Fruit fly (Drosophila melanogaster) whole organism, pupa: ENCODE measurements around the gene Hip14.
A peak's percentile ranks its signal among the peaks of the same experiment; 100 is the strongest.

Source experiments
- CG10348 ChIP-seq: fragments of 200-800 bp; sonication (Bioruptor generic); IDR thresholded peaks from 2 replicates; pipeline ENCODE4 v1.3.6; 2022; ENCODE audit warnings: missing biosample characterization, missing genetic modification characterization
- CG12605 ChIP-seq: fragments of 200-800 bp; sonication (Bioruptor generic); IDR thresholded peaks from 2 replicates; pipeline ENCODE4 v1.3.6; 2022; ENCODE audit warnings: missing biosample characterization, missing genetic modification characterization
- CG13204 ChIP-seq: fragments of 200-800 bp; sonication (Bioruptor generic); optimal IDR thresholded peaks from 2 replicates; lab custom pipeline; 2018; ENCODE audit warnings: missing biosample characterization, mild to moderate bottlenecking, missing genetic modification characterization, moderate library complexity
- CG14655 ChIP-seq: fragments of 200-800 bp; sonication (Bioruptor generic); optimal IDR thresholded peaks from 3 replicates; lab custom pipeline; 2017; ENCODE audit warnings: mild to moderate bottlenecking, missing biosample characterization, missing genetic modification reagents, missing genetic modification characterization
- CG15710 ChIP-seq: fragments of 200-800 bp; sonication (Bioruptor generic); optimal IDR thresholded peaks from 2 replicates; lab custom pipeline; 2018; ENCODE audit warnings: missing biosample characterization, mild to moderate bottlenecking, missing genetic modification characterization, moderate library complexity
- CG17806 ChIP-seq: fragments of 200-800 bp; sonication (Bioruptor generic); optimal IDR thresholded peaks from 2 replicates; lab custom pipeline; 2018; ENCODE audit warnings: missing biosample characterization, mild to moderate bottlenecking, missing genetic modification characterization, moderate library complexity
- CG32121 ChIP-seq: fragments of 200-800 bp; sonication (Bioruptor generic); IDR thresholded peaks from 2 replicates; pipeline ENCODE4 v1.3.6; 2022; ENCODE audit warnings: missing biosample characterization, missing genetic modification characterization
- CG34367 ChIP-seq: fragments of 200-800 bp; sonication (Bioruptor generic); optimal IDR thresholded peaks from 2 replicates; lab custom pipeline; 2018; ENCODE audit warnings: missing biosample characterization, mild to moderate bottlenecking, missing genetic modification characterization
- CG4496 ChIP-seq: fragments of 200-800 bp; sonication (Bioruptor generic); IDR thresholded peaks from 3 replicates; pipeline ENCODE4 v1.3.6; 2022; ENCODE audit warnings: missing biosample characterization, missing genetic modification characterization
- CG8159 ChIP-seq: fragments of 200-800 bp; sonication (Bioruptor generic); optimal IDR thresholded peaks from 3 replicates; lab custom pipeline; 2018; ENCODE audit warnings: missing biosample characterization, mild to moderate bottlenecking, missing genetic modification characterization, moderate library complexity
- CG8301 ChIP-seq: fragments of 200-800 bp; sonication (Bioruptor generic); optimal IDR thresholded peaks from 2 replicates; lab custom pipeline; 2018; ENCODE audit warnings: missing biosample characterization, mild to moderate bottlenecking, missing genetic modification characterization
- CG9948 ChIP-seq: fragments of 200-800 bp; sonication (Bioruptor generic); optimal IDR thresholded peaks from 2 replicates; lab custom pipeline; 2018; ENCODE audit warnings: missing biosample characterization, mild to moderate bottlenecking, missing genetic modification characterization, moderate library complexity
- D1 ChIP-seq: fragments of 200-800 bp; sonication (Bioruptor generic); optimal IDR thresholded peaks from 2 replicates; lab custom pipeline; 2018; ENCODE audit warnings: missing biosample characterization, mild to moderate bottlenecking, missing genetic modification characterization, moderate library complexity
- EcR ChIP-seq: fragments of 200-800 bp; sonication (Bioruptor generic); optimal IDR thresholded peaks from 3 replicates; lab custom pipeline; 2019; ENCODE audit warnings: missing biosample characterization, missing genetic modification characterization, mild to moderate bottlenecking, moderate library complexity, missing genetic modification reagents
- Ets98B ChIP-seq: fragments of 200-800 bp; sonication (Bioruptor generic); IDR thresholded peaks from 2 replicates; pipeline ENCODE4 v1.3.6; 2022; ENCODE audit warnings: missing biosample characterization, missing genetic modification characterization
- Pif1A ChIP-seq: fragments of 200-800 bp; sonication (Bioruptor generic); optimal IDR thresholded peaks from 3 replicates; lab custom pipeline; 2016; ENCODE audit warnings: missing biosample characterization, missing genetic modification characterization
- Pif1B ChIP-seq: fragments of 200-800 bp; sonication (Bioruptor generic); optimal IDR thresholded peaks from 3 replicates; lab custom pipeline; 2016; ENCODE audit warnings: missing biosample characterization, missing genetic modification characterization
- Snoo ChIP-seq: fragments of 200-800 bp; sonication (Bioruptor generic); optimal IDR thresholded peaks from 3 replicates; lab custom pipeline; 2017; ENCODE audit warnings: missing biosample characterization, mild to moderate bottlenecking, missing genetic modification characterization, inconsistent platforms
- fd96Ca ChIP-seq: fragments of 200-800 bp; sonication (Bioruptor generic); IDR thresholded peaks from 3 replicates; pipeline ENCODE4 v1.3.6; 2022; ENCODE audit warnings: missing biosample characterization, missing genetic modification characterization
- gl ChIP-seq: fragments of 200-800 bp; sonication (Bioruptor generic); optimal IDR thresholded peaks from 2 replicates; lab custom pipeline; 2018; ENCODE audit warnings: missing biosample characterization, mild to moderate bottlenecking, missing genetic modification characterization
- rn ChIP-seq: fragments of 200-800 bp; sonication (Bioruptor generic); IDR thresholded peaks from 2 replicates; pipeline ENCODE4 v1.3.6; 2022; ENCODE audit warnings: missing biosample characterization, missing genetic modification characterization

Gene Hip14

dm6 chr3L:16023020-16023648 is 35.1 kb downstream of the Hip14 start, which contains the start of gene Notum:
Gene Notum, plus strand, starts transcription at chr3L:16023480.
- TF ChIP-seq CG12605 (GFP tag; lab: Robert Waterston, UW) (no peak), Ets98B (GFP tag; lab: Robert Waterston, UW) (peak; percentile 19; the same call in 1 of the 2 replicates), CG13204 (GFP tag; lab: Kevin White, UChicago) (peak; percentile 76)

- TF ChIP-seq CG8301 (tag; lab: Kevin White, UChicago) (peak; percentile 50), Snoo (tag; lab: Kevin White, UChicago) (peak; percentile 59), CG32121 (GFP tag; lab: Robert Waterston, UW) (no peak), CG14655 (GFP tag; lab: Kevin White, UChicago) (peak; percentile 58), CG4496 (GFP tag; lab: Robert Waterston, UW) (no peak), fd96Ca (GFP tag; lab: Robert Waterston, UW) (peak; percentile 16; the same call in 1 of the 3 replicates), CG34367 (peak; percentile 42), CG12605 (GFP tag; lab: Robert Waterston, UW) (no peak), gl (tag; lab: Kevin White, UChicago) (no peak), CG13204 (GFP tag; lab: Kevin White, UChicago) (peak; percentile 66), D1 (tag; lab: Kevin White, UChicago) (no peak), CG9948 (tag; lab: Kevin White, UChicago) (peak; percentile 56), CG17806 (tag; lab: Kevin White, UChicago) (peak; percentile 59), Ets98B (GFP tag; lab: Robert Waterston, UW) (no peak), CG15710 (tag; lab: Kevin White, UChicago) (peak; percentile 56), CG8159 (tag; lab: Kevin White, UChicago) (peak; percentile 71), Pif1A (GFP tag; lab: Kevin White, UChicago) (peak; percentile 67), CG10348 (no peak), rn (no peak), Pif1B (GFP tag; lab: Kevin White, UChicago) (peak; percentile 32), EcR (GFP tag; lab: Kevin White, UChicago) (no peak)
Measured at dm6 chr3L:16024276-16025019, 36.4 kb downstream of the Hip14 start.

DNA sequence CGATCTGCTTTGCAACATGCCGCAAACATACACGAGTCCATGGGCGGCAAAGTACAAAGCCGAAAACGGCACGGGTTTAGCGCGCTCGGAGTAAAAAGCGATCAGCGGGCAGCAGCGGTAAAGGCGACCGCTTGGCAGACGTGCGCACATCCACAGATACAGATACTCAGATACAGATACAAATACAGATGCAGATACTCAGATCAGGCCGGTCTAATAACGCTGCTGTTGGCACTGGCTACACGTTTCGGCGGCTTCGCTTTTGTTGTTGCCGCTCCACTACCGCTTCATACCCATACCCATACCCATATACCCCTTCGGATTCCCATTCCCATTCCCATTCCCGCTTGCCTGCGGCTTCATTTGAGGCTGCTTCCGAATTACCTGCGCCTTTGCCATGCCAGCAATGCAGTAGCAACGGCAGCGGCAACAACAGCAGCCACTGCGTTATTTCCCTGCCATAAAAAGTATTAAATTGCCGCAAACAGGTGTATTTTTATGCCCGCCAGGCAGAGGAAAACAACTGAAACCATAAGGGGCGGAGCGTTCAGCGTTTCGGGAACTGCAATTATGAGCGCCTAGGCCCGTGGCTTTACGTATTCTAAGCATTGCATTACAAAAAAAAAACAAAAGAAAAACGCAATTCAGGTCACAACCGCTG is 37.1 kb downstream of the Hip14 start:
- TF ChIP-seq CG13204 (GFP tag; lab: Kevin White, UChicago), result peak; percentile 52
- TF ChIP-seq Pif1A (GFP tag; lab: Kevin White, UChicago), result no peak

DNA sequence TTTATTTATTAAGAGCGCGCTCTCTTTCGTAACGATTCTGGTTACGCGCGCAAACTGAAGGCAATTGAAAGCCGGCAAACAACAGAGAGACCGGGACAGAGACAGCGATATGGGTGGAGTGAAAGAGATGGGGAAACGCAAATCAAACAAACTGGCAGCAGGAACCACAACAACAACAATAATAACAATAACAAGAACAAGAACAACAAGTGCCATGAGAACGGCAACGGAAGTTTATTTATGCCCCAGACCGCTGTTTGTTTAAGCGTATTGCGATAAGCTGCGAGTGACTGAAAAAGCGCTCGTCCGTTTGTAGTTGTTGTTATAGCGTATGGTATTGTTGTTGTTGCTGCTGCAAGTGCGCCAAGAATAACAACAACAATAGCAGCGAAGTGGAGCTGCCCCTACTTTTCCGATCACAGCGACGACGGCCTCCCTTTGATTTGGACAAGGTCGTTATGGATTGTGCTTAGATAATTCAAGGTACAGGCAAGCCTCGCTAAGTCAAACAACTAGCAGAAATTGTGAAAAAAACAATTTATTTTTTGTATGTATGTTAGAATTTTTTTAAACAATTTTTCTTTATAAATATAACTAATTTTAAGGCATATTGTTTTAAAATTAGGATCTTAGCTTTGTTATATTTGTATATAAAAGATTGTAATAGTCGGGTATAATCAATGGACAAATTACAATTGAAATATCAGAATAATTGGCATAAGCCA is 38.2 kb downstream of the Hip14 start:
- peak; percentile 6 for TF ChIP-seq Snoo (tag; lab: Kevin White, UChicago)
- TF ChIP-seq Pif1B (GFP tag; lab: Kevin White, UChicago), result peak; percentile 32
- TF ChIP-seq CG14655 (GFP tag; lab: Kevin White, UChicago), result peak; percentile 35
- TF ChIP-seq CG8159 (tag; lab: Kevin White, UChicago), result no peak
- TF ChIP-seq CG9948 (tag; lab: Kevin White, UChicago), result no peak
- no peak for TF ChIP-seq CG15710 (tag; lab: Kevin White, UChicago)
- no peak for TF ChIP-seq CG10348
- TF ChIP-seq D1 (tag; lab: Kevin White, UChicago), result no peak
- TF ChIP-seq CG17806 (tag; lab: Kevin White, UChicago), result no peak
- no peak for TF ChIP-seq rn
- peak; percentile 50 for TF ChIP-seq Pif1A (GFP tag; lab: Kevin White, UChicago)
- peak; percentile 7 for TF ChIP-seq CG34367
- peak; percentile 51 for TF ChIP-seq CG13204 (GFP tag; lab: Kevin White, UChicago)
- no peak for TF ChIP-seq CG32121 (GFP tag; lab: Robert Waterston, UW)
- TF ChIP-seq Ets98B (GFP tag; lab: Robert Waterston, UW), result 0 out of 2 replicates have a peak, but pooled peaks have one; percentile 16
- TF ChIP-seq CG8301 (tag; lab: Kevin White, UChicago), result no peak
- TF ChIP-seq CG12605 (GFP tag; lab: Robert Waterston, UW), result no peak
- TF ChIP-seq gl (tag; lab: Kevin White, UChicago), result peak; percentile 20
- TF ChIP-seq CG4496 (GFP tag; lab: Robert Waterston, UW), result no peak
- TF ChIP-seq fd96Ca (GFP tag; lab: Robert Waterston, UW), result peak; percentile 54; the same call in 2 of the 3 replicates
- no peak for TF ChIP-seq EcR (GFP tag; lab: Kevin White, UChicago)

DNA sequence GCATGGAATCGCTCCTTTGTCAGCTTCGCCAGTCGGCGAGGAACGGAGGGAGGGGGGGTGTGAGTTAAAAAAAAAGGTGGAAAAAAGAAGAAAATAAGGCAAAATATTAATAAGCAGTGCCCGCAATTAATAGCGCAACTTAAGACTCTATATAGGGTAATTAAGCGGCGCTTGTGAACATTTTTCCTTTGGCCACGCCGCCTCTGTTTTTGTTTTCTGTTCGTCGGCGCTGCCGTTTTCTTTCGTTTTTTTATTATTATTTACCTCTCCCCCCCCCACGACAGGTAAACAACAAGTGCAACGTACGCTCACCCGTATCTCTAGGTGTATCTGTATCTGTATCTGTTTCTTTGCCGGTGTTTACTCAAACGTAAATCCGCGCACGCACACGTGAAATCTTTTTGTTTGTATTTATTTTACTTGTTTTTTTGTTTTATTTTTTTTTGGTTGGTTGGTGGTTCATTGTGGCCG is 39.2 kb downstream of the Hip14 start:
- TF ChIP-seq CG10348 (0 out of 2 replicates have a peak, but pooled peaks have one; percentile 6), Pif1A (GFP tag; lab: Kevin White, UChicago) (peak; percentile 69), Pif1B (GFP tag; lab: Kevin White, UChicago) (peak; percentile 54), gl (tag; lab: Kevin White, UChicago) (peak; percentile 23), CG9948 (tag; lab: Kevin White, UChicago) (peak; percentile 33), CG34367 (peak; percentile 3), D1 (tag; lab: Kevin White, UChicago) (no peak), Ets98B (GFP tag; lab: Robert Waterston, UW) (peak; percentile 86), fd96Ca (GFP tag; lab: Robert Waterston, UW) (peak; percentile 93), rn (peak; percentile 48; the same call in 1 of the 2 replicates), CG14655 (GFP tag; lab: Kevin White, UChicago) (peak; percentile 55), CG32121 (GFP tag; lab: Robert Waterston, UW) (peak; percentile 84), CG17806 (tag; lab: Kevin White, UChicago) (peak; percentile 57), CG12605 (GFP tag; lab: Robert Waterston, UW) (peak; percentile 56; the same call in 1 of the 2 replicates), Snoo (tag; lab: Kevin White, UChicago) (peak; percentile 46), CG8159 (tag; lab: Kevin White, UChicago) (peak; percentile 72), CG4496 (GFP tag; lab: Robert Waterston, UW) (peak; percentile 90), EcR (GFP tag; lab: Kevin White, UChicago) (peak; percentile 77), CG8301 (tag; lab: Kevin White, UChicago) (peak; percentile 38), CG13204 (GFP tag; lab: Kevin White, UChicago) (peak; percentile 39), CG15710 (tag; lab: Kevin White, UChicago) (peak; percentile 67)
